Worm (Caenorhabditis elegans) whole organism, L1 larva: ENCODE results near the gene fipr-19.

Experiments
- alr-1 ChIP-seq: fragments of 200-800 bp; sonication (Bioruptor generic); optimal IDR thresholded peaks from 2 replicates; lab custom pipeline; 2018; ENCODE audit warnings: borderline replicate concordance, mild to moderate bottlenecking, missing genetic modification characterization, missing compliant biosample characterization
- ama-1 ChIP-seq: fragments of 150-350 bp; optimal IDR thresholded peaks from 2 replicates; lab custom pipeline; 2014
- blmp-1 ChIP-seq: fragments of 150-350 bp; optimal IDR thresholded peaks from 2 replicates; lab custom pipeline; 2014; ENCODE audit warnings: missing biosample characterization, missing genetic modification characterization
- ceh-63 ChIP-seq: fragments of 200-800 bp; sonication (Bioruptor generic); optimal IDR thresholded peaks from 2 replicates; lab custom pipeline; 2018; ENCODE audit warnings: mild to moderate bottlenecking, missing genetic modification characterization, missing compliant biosample characterization
- ceh-8 ChIP-seq: fragments of 200-800 bp; sonication (Bioruptor generic); optimal IDR thresholded peaks from 2 replicates; lab custom pipeline; 2018; ENCODE audit warnings: mild to moderate bottlenecking, missing genetic modification characterization, moderate library complexity, missing compliant biosample characterization
- ceh-88 ChIP-seq: fragments of 200-800 bp; sonication (Bioruptor generic); IDR thresholded peaks from 2 replicates; pipeline ENCODE4 v1.3.6; 2022; ENCODE audit warnings: missing genetic modification characterization, missing compliant biosample characterization
- dpl-1 ChIP-seq, 3 experiments: fragments of 150-350 bp in 2 of 3; sonication (generic microtip) in 1 of 3; optimal IDR thresholded peaks; 2 replicates each; lab custom pipeline; 2014 to 2017; ENCODE audit warnings: missing biosample characterization in 3 of 3, missing genetic modification characterization in 3 of 3, missing genetic modification reagents in 3 of 3
- efl-3 ChIP-seq: fragments of 200-800 bp; sonication (Bioruptor generic); optimal IDR thresholded peaks from 2 replicates; lab custom pipeline; 2018; ENCODE audit warnings: mild to moderate bottlenecking, missing genetic modification characterization, missing compliant biosample characterization
- elt-3 ChIP-seq, 6 experiments: fragments of 150-350 bp in 1 of 6; sonication (generic microtip); optimal IDR thresholded peaks; 2 replicates each; lab custom pipeline; 2017 to 2018; ENCODE audit warnings: missing biosample characterization in 6 of 6, missing genetic modification characterization in 6 of 6, inconsistent platforms in 1 of 6
- fkh-4 ChIP-seq: sonication (generic microtip); optimal IDR thresholded peaks from 2 replicates; lab custom pipeline; 2016; ENCODE audit warnings: missing compliant biosample characterization, missing genetic modification characterization, borderline replicate concordance
- fkh-8 ChIP-seq: sonication (generic microtip); optimal IDR thresholded peaks from 2 replicates; lab custom pipeline; 2016; ENCODE audit warnings: mild to moderate bottlenecking, missing genetic modification characterization, missing compliant biosample characterization
- grh-1 ChIP-seq: fragments of 200-800 bp; sonication (Bioruptor generic); IDR thresholded peaks from 2 replicates; pipeline ENCODE4 v1.3.6; 2022; ENCODE audit warnings: missing genetic modification reagents, missing genetic modification characterization, missing compliant biosample characterization
- hpl-2 ChIP-seq: fragments of 150-350 bp; optimal IDR thresholded peaks from 2 replicates; lab custom pipeline; 2014; ENCODE audit warnings: missing biosample characterization, missing genetic modification reagents, missing genetic modification characterization
- irx-1 ChIP-seq: sonication (generic microtip); optimal IDR thresholded peaks from 2 replicates; lab custom pipeline; 2016; ENCODE audit warnings: missing genetic modification characterization, missing compliant biosample characterization
- jun-1 ChIP-seq: fragments of 150-350 bp; optimal IDR thresholded peaks from 2 replicates; lab custom pipeline; 2014; ENCODE audit warnings: missing biosample characterization, missing genetic modification reagents, missing genetic modification characterization
- lir-3 ChIP-seq: sonication (generic microtip); optimal IDR thresholded peaks from 2 replicates; lab custom pipeline; 2016; ENCODE audit warnings: mild to moderate bottlenecking, missing genetic modification characterization, moderate library complexity, missing compliant biosample characterization; ENCODE audit not compliant: poor library complexity
- lsy-2 ChIP-seq, 2 experiments: fragments of 150-350 bp; optimal IDR thresholded peaks; 2 replicates each; lab custom pipeline; 2014; ENCODE audit warnings: missing biosample characterization in 2 of 2, missing genetic modification characterization in 2 of 2
- mab-9 ChIP-seq: fragments of 200-800 bp; sonication (Bioruptor generic); IDR thresholded peaks from 2 replicates; pipeline ENCODE4 v1.3.6; 2022; ENCODE audit warnings: missing genetic modification reagents, missing genetic modification characterization, missing compliant biosample characterization
- mef-2 ChIP-seq: fragments of 150-350 bp; optimal IDR thresholded peaks from 2 replicates; lab custom pipeline; 2014; ENCODE audit warnings: missing biosample characterization, missing genetic modification characterization
- nhr-12 ChIP-seq: sonication (generic microtip); optimal IDR thresholded peaks from 2 replicates; lab custom pipeline; 2017; ENCODE audit warnings: missing biosample characterization, missing genetic modification characterization
- nhr-19 ChIP-seq: fragments of 200-800 bp; sonication (Bioruptor generic); conservative IDR thresholded peaks from 2 replicates; pipeline ENCODE4 v1.3.6; 2022; ENCODE audit warnings: missing genetic modification characterization, missing compliant biosample characterization
- nhr-237 ChIP-seq: fragments of 150-350 bp; optimal IDR thresholded peaks from 2 replicates; lab custom pipeline; 2014; ENCODE audit warnings: missing biosample characterization, missing genetic modification characterization
- nhr-28 ChIP-seq: fragments of 150-350 bp; optimal IDR thresholded peaks from 2 replicates; lab custom pipeline; 2014; ENCODE audit warnings: missing biosample characterization, missing genetic modification characterization
- nhr-71 ChIP-seq: sonication (generic microtip); optimal IDR thresholded peaks from 2 replicates; lab custom pipeline; 2016; ENCODE audit warnings: mild to moderate bottlenecking, missing genetic modification characterization, moderate library complexity, missing compliant biosample characterization
- nhr-76 ChIP-seq: sonication (generic microtip); optimal IDR thresholded peaks from 2 replicates; lab custom pipeline; 2017; ENCODE audit warnings: missing biosample characterization, missing genetic modification characterization
- nhr-77 ChIP-seq: fragments of 150-350 bp; optimal IDR thresholded peaks from 2 replicates; lab custom pipeline; 2014; ENCODE audit warnings: missing biosample characterization, missing genetic modification characterization
- nhr-84 ChIP-seq: sonication (generic microtip); optimal IDR thresholded peaks from 2 replicates; lab custom pipeline; 2017; ENCODE audit warnings: missing biosample characterization, missing genetic modification characterization
- nhr-90 ChIP-seq: sonication (generic microtip); optimal IDR thresholded peaks from 2 replicates; lab custom pipeline; 2016; ENCODE audit warnings: mild to moderate bottlenecking, missing genetic modification characterization, missing compliant biosample characterization; ENCODE audit not compliant: poor library complexity
- pax-3 ChIP-seq: fragments of 200-800 bp; sonication (Bioruptor generic); optimal IDR thresholded peaks from 2 replicates; lab custom pipeline; 2018; ENCODE audit warnings: mild to moderate bottlenecking, missing genetic modification characterization, moderate library complexity, missing compliant biosample characterization
- rnt-1 ChIP-seq: sonication (generic microtip); optimal IDR thresholded peaks from 2 replicates; lab custom pipeline; 2016; ENCODE audit warnings: mild to moderate bottlenecking, missing genetic modification characterization, moderate library complexity, missing compliant biosample characterization
- skn-1 ChIP-seq: fragments of 150-350 bp; optimal IDR thresholded peaks from 2 replicates; lab custom pipeline; 2014; ENCODE audit warnings: missing biosample characterization, missing genetic modification characterization
- snpc-4 ChIP-seq: fragments of 150-350 bp; optimal IDR thresholded peaks from 2 replicates; lab custom pipeline; 2014; ENCODE audit warnings: missing biosample characterization, missing genetic modification characterization
- snu-23 ChIP-seq: sonication (generic microtip); optimal IDR thresholded peaks from 2 replicates; lab custom pipeline; 2016; ENCODE audit warnings: missing genetic modification characterization, missing compliant biosample characterization
- sox-4 ChIP-seq: sonication (generic microtip); optimal IDR thresholded peaks from 2 replicates; lab custom pipeline; 2016; ENCODE audit warnings: missing genetic modification characterization, missing compliant biosample characterization
- sup-37 ChIP-seq: fragments of 200-800 bp; sonication (Bioruptor generic); optimal IDR thresholded peaks from 2 replicates; lab custom pipeline; 2018; ENCODE audit warnings: mild to moderate bottlenecking, missing genetic modification characterization, missing compliant biosample characterization
- tbx-2 ChIP-seq: sonication (generic microtip); optimal IDR thresholded peaks from 2 replicates; lab custom pipeline; 2016; ENCODE audit warnings: missing genetic modification characterization, missing compliant biosample characterization
- unc-30 ChIP-seq: sonication (generic microtip); optimal IDR thresholded peaks from 2 replicates; lab custom pipeline; 2017; ENCODE audit warnings: missing biosample characterization, missing genetic modification characterization
- unc-62 ChIP-seq: fragments of 150-350 bp; optimal IDR thresholded peaks from 2 replicates; lab custom pipeline; 2014; ENCODE audit warnings: missing biosample characterization, missing genetic modification reagents, missing genetic modification characterization
- unc-98 ChIP-seq: fragments of 200-800 bp; sonication (Bioruptor generic); IDR thresholded peaks from 2 replicates; pipeline ENCODE4 v1.3.6; 2022; ENCODE audit warnings: missing genetic modification characterization, missing compliant biosample characterization
- vab-15 ChIP-seq: sonication (generic microtip); optimal IDR thresholded peaks from 2 replicates; lab custom pipeline; 2017; ENCODE audit warnings: missing genotype, mild to moderate bottlenecking, missing genetic modification characterization, missing compliant biosample characterization
- xbp-1 ChIP-seq: sonication (generic microtip); optimal IDR thresholded peaks from 2 replicates; lab custom pipeline; 2016; ENCODE audit warnings: missing genetic modification characterization, missing compliant biosample characterization
- zag-1 ChIP-seq: fragments of 150-350 bp; optimal IDR thresholded peaks from 2 replicates; lab custom pipeline; 2014; ENCODE audit warnings: missing biosample characterization, missing genetic modification characterization
- zip-4 ChIP-seq: fragments of 200-800 bp; sonication (Bioruptor generic); optimal IDR thresholded peaks from 2 replicates; lab custom pipeline; 2018; ENCODE audit warnings: mild to moderate bottlenecking, missing genetic modification characterization, moderate library complexity, missing compliant biosample characterization
- ztf-11 ChIP-seq, 2 experiments: sonication (generic microtip); optimal IDR thresholded peaks; 2 replicates each; lab custom pipeline; 2016 to 2017; ENCODE audit warnings: missing genetic modification characterization in 2 of 2, missing biosample characterization in 1 of 2, missing compliant biosample characterization in 1 of 2

Gene fipr-19

DNA sequence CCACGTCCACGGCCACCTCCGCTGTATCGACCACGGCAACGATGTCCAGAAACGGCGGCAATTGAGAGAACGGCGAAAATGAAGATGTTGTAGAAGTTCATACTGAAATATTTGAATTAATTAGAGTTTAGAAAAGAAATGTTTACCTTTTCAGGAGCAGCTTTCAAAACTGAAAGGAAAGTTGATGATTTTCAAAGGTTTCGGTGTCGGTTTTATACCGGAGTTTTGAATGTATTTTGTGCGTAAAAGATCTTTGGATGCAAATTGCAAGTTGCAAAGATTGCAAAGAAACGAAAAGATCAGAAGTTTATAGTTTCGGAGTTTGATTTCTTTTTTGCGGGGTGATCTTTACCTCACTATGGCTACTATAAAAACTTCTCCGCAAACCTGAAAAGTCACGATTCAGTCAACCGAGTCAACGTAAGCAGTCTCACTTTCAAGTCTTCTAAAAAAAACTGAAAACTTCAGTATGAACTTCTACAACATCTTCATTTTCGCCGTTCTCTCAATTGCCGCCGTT lies at the start of gene fipr-19, which contains the start of gene fipr-18:
fipr-19 (minus strand) TSS at position 101 of the 520 bp plus-strand sequence.
fipr-18 (plus strand) TSS at position 470 of the 520 bp plus-strand sequence.
- no peak for TF ChIP-seq unc-30 (tag; lab: Kevin White, UChicago)
- no peak for TF ChIP-seq fkh-8 (tag; lab: Kevin White, UChicago)
- TF ChIP-seq snpc-4 (tag; lab: Kevin White, UChicago), result no peak
- TF ChIP-seq sup-37 (GFP tag; lab: Kevin White, UChicago), result no peak
- no peak for TF ChIP-seq zag-1 (tag; lab: Kevin White, UChicago)

DNA sequence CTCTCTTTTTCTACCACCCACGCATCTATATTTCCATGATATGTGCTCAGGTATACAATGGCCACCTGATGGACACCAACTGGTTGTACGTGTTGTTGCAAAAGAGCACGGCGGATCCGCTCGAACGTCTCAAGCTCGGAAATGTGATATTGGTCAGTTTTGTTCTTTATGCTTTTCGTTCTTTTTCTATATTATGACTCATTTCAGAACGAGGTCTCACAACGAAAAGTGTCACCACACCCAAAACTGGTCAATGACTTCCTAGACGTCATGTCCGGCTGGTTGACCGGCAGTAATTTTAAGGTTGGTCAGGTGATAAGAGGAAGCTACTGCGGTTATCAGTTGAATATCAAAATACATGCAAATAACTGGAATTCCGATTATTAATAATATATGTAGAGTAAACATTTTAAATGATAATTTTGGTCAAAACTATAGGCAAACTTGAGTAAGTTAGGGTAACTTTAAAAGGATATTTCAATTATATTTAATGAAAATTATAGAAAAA lies 49.4 kb upstream of the fipr-19 start, which contains the start of gene cls-1:
cls-1 (plus strand) TSS at position 51 of the 508 bp plus-strand sequence.
- TF ChIP-seq nhr-77 (tag; lab: Kevin White, UChicago) (no peak), nhr-12 (no peak), mef-2 (tag; lab: Kevin White, UChicago) (no peak), nhr-90 (no peak), ztf-11 (tag; optimal IDR thresholded peaks at IDR 0.05; lab: Kevin White, UChicago) (no peak), sox-4 (tag; lab: Kevin White, UChicago) (no peak), nhr-19 (GFP tag; lab: Robert Waterston, UW) (no peak), nhr-76 (tag; lab: Kevin White, UChicago) (no peak), zip-4 (GFP tag; lab: Kevin White, UChicago) (no peak), alr-1 (tag; lab: Kevin White, UChicago) (no peak), lsy-2 (tag; optimal IDR thresholded peaks at IDR 0.05; lab: Kevin White, UChicago) (no peak), elt-3 (tag; optimal IDR thresholded peaks at IDR 0.05; lab: Kevin White, UChicago) (no peak), fkh-4 (tag; lab: Kevin White, UChicago) (no peak), efl-3 (GFP tag; lab: Kevin White, UChicago) (no peak)

DNA sequence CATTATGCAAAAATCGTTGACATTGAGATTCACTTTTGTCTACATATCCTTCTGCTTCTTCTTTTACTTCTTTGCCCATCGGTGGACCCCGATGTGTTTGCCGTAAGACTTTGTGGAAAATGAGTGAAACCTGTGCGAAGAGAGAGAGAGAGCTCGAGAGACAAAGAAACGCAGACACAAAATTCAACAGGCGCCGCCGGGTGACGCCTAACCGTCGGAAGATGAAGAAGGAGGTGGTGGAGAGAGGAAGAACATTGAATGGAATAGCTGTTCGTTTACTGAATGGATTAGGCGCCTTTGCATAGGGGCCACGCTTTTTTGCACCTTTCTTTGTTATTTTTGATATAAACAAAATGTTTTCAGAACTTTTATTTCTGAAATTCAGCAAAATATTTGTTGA lies 48.2 kb upstream of the fipr-19 start:
- peak; percentile 72 for TF ChIP-seq blmp-1 (tag; lab: Kevin White, UChicago)
- TF ChIP-seq ama-1, result no peak
- no peak for TF ChIP-seq ceh-88 (GFP tag; lab: Robert Waterston, UW)
- no peak for TF ChIP-seq hpl-2
- no peak for TF ChIP-seq nhr-84 (tag; lab: Kevin White, UChicago)
- TF ChIP-seq jun-1 (tag; lab: Kevin White, UChicago), result no peak
- no peak for TF ChIP-seq unc-62 (GFP tag; lab: Kevin White, UChicago)
- TF ChIP-seq, all 84 proteins: peak for 1

DNA sequence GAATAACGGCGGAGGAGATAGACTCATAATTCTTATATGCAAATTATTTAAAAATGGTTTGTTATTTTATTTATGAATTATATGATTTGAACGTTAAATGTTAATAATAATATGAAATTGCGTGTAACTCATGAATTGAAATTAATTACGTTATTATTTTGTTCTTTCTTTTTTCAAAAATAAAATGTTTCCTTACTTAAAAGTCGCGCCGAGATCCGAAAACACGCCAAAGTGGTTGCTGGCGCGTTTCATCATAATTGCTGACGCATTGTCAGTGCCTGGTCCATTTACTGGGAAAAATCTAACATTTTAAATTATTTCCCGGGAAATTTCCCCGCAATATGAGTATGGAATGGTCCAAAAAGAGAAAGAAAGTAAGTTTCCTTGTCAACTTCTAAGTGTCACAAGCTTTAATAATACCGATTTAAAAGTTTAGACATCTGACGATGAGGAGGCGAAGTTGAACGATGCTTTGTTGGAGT lies 40.7 kb upstream of the fipr-19 start, which contains the start of the genes C07H6.9 and sap-140:
C07H6.9 (minus strand) TSS at position 51 of the 482 bp plus-strand sequence.
sap-140 (plus strand) TSS at position 318 of the 482 bp plus-strand sequence.
- TF ChIP-seq elt-3 (tag; optimal IDR thresholded peaks at IDR 0.05; lab: Kevin White, UChicago) (peak in 3 of 6 experiments; percentile 16 to 80 (median 20)), efl-3 (GFP tag; lab: Kevin White, UChicago) (no peak), rnt-1 (tag; lab: Kevin White, UChicago) (peak; percentile 93), zip-4 (GFP tag; lab: Kevin White, UChicago) (peak; percentile 35), nhr-237 (tag; lab: Kevin White, UChicago) (peak; percentile 54), ceh-8 (peak; percentile 82), lir-3 (tag; lab: Kevin White, UChicago) (peak; percentile 56), pax-3 (tag; lab: Kevin White, UChicago) (no peak), zag-1 (tag; lab: Kevin White, UChicago) (no peak), dpl-1 (GFP tag; optimal IDR thresholded peaks at IDR 0.05; lab: Kevin White, UChicago) (peak; percentile 93 to 96 (median 95)), tbx-2 (tag; lab: Kevin White, UChicago) (peak; percentile 84), irx-1 (tag; lab: Kevin White, UChicago) (peak; percentile 46), nhr-71 (peak; percentile 92), snpc-4 (tag; lab: Kevin White, UChicago) (peak; percentile 80), snu-23 (peak; percentile 88), nhr-77 (tag; lab: Kevin White, UChicago) (peak; percentile 70), nhr-19 (GFP tag; lab: Robert Waterston, UW) (peak; percentile 86), ama-1 (no peak), lsy-2 (tag; optimal IDR thresholded peaks at IDR 0.05; lab: Kevin White, UChicago) (peak; percentile 90 to 91), xbp-1 (tag; lab: Kevin White, UChicago) (peak; percentile 87), nhr-12 (no peak), vab-15 (tag; lab: Kevin White, UChicago) (peak; percentile 47), nhr-28 (tag; lab: Kevin White, UChicago) (no peak), unc-98 (no peak), ceh-63 (GFP tag; lab: Kevin White, UChicago) (no peak), mab-9 (GFP tag; lab: Robert Waterston, UW) (0 out of 2 replicates have a peak, but pooled peaks have one; percentile 45), skn-1 (tag; lab: Kevin White, UChicago) (peak; percentile 52), grh-1 (GFP tag; lab: Robert Waterston, UW) (peak; percentile 68)
